Worm (Caenorhabditis elegans): Measurements from ENCODE around the gene tkr-2.
A peak's percentile ranks its signal among the peaks of the same experiment; 100 is the strongest.

ce11 chrIV:6248486-6248885 lies 46.6 kb downstream of the tkr-2 start, which contains the start of gene acox-3:
- TF ChIP-seq pqm-1 (tag; optimal IDR thresholded peaks at IDR 0.05) (peak; percentile 57), elt-3 (tag; optimal IDR thresholded peaks at IDR 0.05) (no peak), ZK546.5 (tag; optimal IDR thresholded peaks at IDR 0.05) (no peak), R02D3.7 (tag; optimal IDR thresholded peaks at IDR 0.05) (no peak), nhr-237 (tag; optimal IDR thresholded peaks at IDR 0.05) (no peak), nfya-1 (tag; optimal IDR thresholded peaks at IDR 0.05; ENCODE audit: insufficient read depth) (no peak), nhr-28 (tag; optimal IDR thresholded peaks at IDR 0.05) (no peak), ama-1 (optimal IDR thresholded peaks at IDR 0.05) (no peak), unc-39 (tag; optimal IDR thresholded peaks at IDR 0.05) (no peak)
